Fruit fly (Drosophila melanogaster): ENCODE data around the gene CG4537.

CG4537 gene

dm6 chr2L:9938631-9939256, 48.1 kb downstream of the CG4537 start, which contains the start of the genes Datp and CG4619:
TSS of gene Datp (minus strand) at chr2L:9938790.
TSS of gene CG4619 (plus strand) at chr2L:9938863.
- TF ChIP-seq foxo (GFP tag; optimal IDR thresholded peaks at IDR 0.05): peak; percentile 2 to 69
- TF ChIP-seq tai (GFP tag; optimal IDR thresholded peaks at IDR 0.05): no peak
- peak; percentile 52 for TF ChIP-seq OdsH (GFP tag; optimal IDR thresholded peaks at IDR 0.05)
- TF ChIP-seq Vsx2 (GFP tag; optimal IDR thresholded peaks at IDR 0.05; ENCODE audit: partially characterized antibody): no peak
- TF ChIP-seq fru (GFP tag; optimal IDR thresholded peaks at IDR 0.05): peak; percentile 52
- TF ChIP-seq Myc (optimal IDR thresholded peaks at IDR 0.05): peak; percentile 89
- TF ChIP-seq pan (optimal IDR thresholded peaks at IDR 0.05): no peak
- TF ChIP-seq Rel (GFP tag; optimal IDR thresholded peaks at IDR 0.05): no peak
- TF ChIP-seq Rel (tag; optimal IDR thresholded peaks at IDR 0.05): peak; percentile 36
- TF ChIP-seq Hr83 (GFP tag; optimal IDR thresholded peaks at IDR 0.05; ENCODE audit: poor library complexity, severe bottlenecking): peak; percentile 78
- TF ChIP-seq rgr (GFP tag; optimal IDR thresholded peaks at IDR 0.05): peak; percentile 78
- no peak for TF ChIP-seq dsf (GFP tag; optimal IDR thresholded peaks at IDR 0.05; ENCODE audit: borderline replicate concordance)
- TF ChIP-seq brk (GFP tag; optimal IDR thresholded peaks at IDR 0.05): no peak
- peak; percentile 46 for TF ChIP-seq sv (GFP tag; optimal IDR thresholded peaks at IDR 0.05)
- TF ChIP-seq br (GFP tag; optimal IDR thresholded peaks at IDR 0.05): peak; percentile 58
- TF ChIP-seq h (GFP tag; optimal IDR thresholded peaks at IDR 0.05): peak; percentile 60
- TF ChIP-seq CG9705 (GFP tag; optimal IDR thresholded peaks at IDR 0.05): peak; percentile 40
- peak; percentile 49 for TF ChIP-seq HLH106 (tag; optimal IDR thresholded peaks at IDR 0.05)
- TF ChIP-seq GATAd (GFP tag; optimal IDR thresholded peaks at IDR 0.05): no peak
- TF ChIP-seq Jra (GFP tag; optimal IDR thresholded peaks at IDR 0.05): peak; percentile 58
- no peak for TF ChIP-seq jim (GFP tag; optimal IDR thresholded peaks at IDR 0.05)
- TF ChIP-seq lola (GFP tag; optimal IDR thresholded peaks at IDR 0.05): no peak
- TF ChIP-seq Mio (GFP tag; optimal IDR thresholded peaks at IDR 0.05): no peak
- TF ChIP-seq Hnf4 (GFP tag; optimal IDR thresholded peaks at IDR 0.05): peak; percentile 83
- TF ChIP-seq Abd-B (GFP tag; optimal IDR thresholded peaks at IDR 0.05): no peak
- peak; percentile 23 for TF ChIP-seq psq (GFP tag; optimal IDR thresholded peaks at IDR 0.05)
- peak; percentile 34 for TF ChIP-seq Sp1 (GFP tag; optimal IDR thresholded peaks at IDR 0.05)
- no peak for TF ChIP-seq Hr78 (GFP tag; optimal IDR thresholded peaks at IDR 0.05)
- no peak for TF ChIP-seq N (GFP tag; optimal IDR thresholded peaks at IDR 0.05)
- peak; percentile 20 for TF ChIP-seq CG32264 (GFP tag; optimal IDR thresholded peaks at IDR 0.05)
- no peak for TF ChIP-seq woc (GFP tag; optimal IDR thresholded peaks at IDR 0.05)
